Worm (Caenorhabditis elegans) whole organism, L4 larva: ENCODE results near the gene F44E2.4.

Experiments used
- F44E2.7 ChIP-seq: fragments of 200-800 bp; sonication (Bioruptor generic); IDR thresholded peaks from 2 replicates; pipeline ENCODE4 v2.1.2; 2022; ENCODE audit warnings: missing genetic modification characterization, missing compliant biosample characterization
- F49E8.2 ChIP-seq: sonication (generic microtip); optimal IDR thresholded peaks from 2 replicates; lab custom pipeline; 2016; ENCODE audit warnings: missing compliant biosample characterization, mild to moderate bottlenecking, missing genetic modification characterization, borderline replicate concordance
- Y105C5A.15 ChIP-seq: fragments of 200-800 bp; sonication (Bioruptor generic); IDR thresholded peaks from 2 replicates; pipeline ENCODE4 v1.3.6; 2022; ENCODE audit warnings: missing genetic modification characterization, missing compliant biosample characterization
- ZK546.5 ChIP-seq, 2 experiments: sonication (generic microtip); optimal IDR thresholded peaks; 2 replicates each; lab custom pipeline; 2017; ENCODE audit warnings: missing biosample characterization in 2 of 2, missing genetic modification characterization in 2 of 2
- aha-1 ChIP-seq: fragments of 150-350 bp; peaks from one replicate; lab custom pipeline; 2014; ENCODE audit warnings: missing biosample characterization, missing genetic modification characterization
- ama-1 ChIP-seq: fragments of 150-350 bp; optimal IDR thresholded peaks from 2 replicates; lab custom pipeline; 2014; ENCODE audit warnings: inconsistent platforms, mixed read lengths
- ceh-20 ChIP-seq: fragments of 200-800 bp; sonication (Bioruptor generic); IDR thresholded peaks from 2 replicates; pipeline ENCODE4 v1.3.6; 2022; ENCODE audit warnings: missing genetic modification reagents, missing genetic modification characterization, missing compliant biosample characterization
- ceh-62 ChIP-seq: sonication (generic microtip); optimal IDR thresholded peaks from 2 replicates; lab custom pipeline; 2017; ENCODE audit warnings: missing biosample characterization, missing genetic modification characterization
- ceh-82 ChIP-seq: sonication (generic microtip); optimal IDR thresholded peaks from 2 replicates; lab custom pipeline; 2017; ENCODE audit warnings: missing biosample characterization, missing genetic modification characterization
- daf-16 ChIP-seq, 3 experiments: sonication (generic microtip); optimal IDR thresholded peaks; 2 replicates each; lab custom pipeline; 2016 to 2017; ENCODE audit warnings: missing genetic modification characterization in 3 of 3, missing genetic modification reagents in 3 of 3, mild to moderate bottlenecking in 2 of 3, missing compliant biosample characterization in 2 of 3, missing biosample characterization in 1 of 3, moderate library complexity in 1 of 3
- dmd-6 ChIP-seq: fragments of 200-800 bp; sonication (Bioruptor generic); IDR thresholded peaks from 2 replicates; pipeline ENCODE4 v1.3.6; 2022; ENCODE audit warnings: missing genetic modification reagents, missing genetic modification characterization, missing compliant biosample characterization
- dmd-9 ChIP-seq: fragments of 200-800 bp; sonication (Bioruptor generic); IDR thresholded peaks from 2 replicates; pipeline ENCODE4 v1.3.6; 2022; ENCODE audit warnings: missing genetic modification reagents, missing genetic modification characterization, missing compliant biosample characterization
- dve-1 ChIP-seq: sonication (generic microtip); optimal IDR thresholded peaks from 2 replicates; lab custom pipeline; 2017; ENCODE audit warnings: antibody characterized with exemption, mild to moderate bottlenecking, missing genetic modification characterization, missing compliant biosample characterization; ENCODE audit not compliant: insufficient read depth
- egl-27 ChIP-seq: sonication (generic microtip); optimal IDR thresholded peaks from 3 replicates; lab custom pipeline; 2017; ENCODE audit warnings: missing biosample characterization, missing genetic modification reagents, missing genetic modification characterization
- fkh-10 ChIP-seq: fragments of 150-350 bp; optimal IDR thresholded peaks from 2 replicates; lab custom pipeline; 2014; ENCODE audit warnings: missing biosample characterization, missing genetic modification reagents, missing genetic modification characterization
- hlh-30 ChIP-seq: sonication (generic microtip); optimal IDR thresholded peaks from 2 replicates; lab custom pipeline; 2017; ENCODE audit warnings: antibody characterized with exemption, mild to moderate bottlenecking, missing genetic modification characterization, missing compliant biosample characterization; ENCODE audit not compliant: insufficient read depth
- jun-1 ChIP-seq: fragments of 150-350 bp; optimal IDR thresholded peaks from 2 replicates; lab custom pipeline; 2014; ENCODE audit warnings: missing biosample characterization, missing genetic modification reagents, missing genetic modification characterization
- lim-7 ChIP-seq: fragments of 200-800 bp; sonication (Bioruptor generic); IDR thresholded peaks from 2 replicates; pipeline ENCODE4 v1.3.6; 2022; ENCODE audit warnings: missing genetic modification characterization, missing compliant biosample characterization
- lin-13 ChIP-seq: fragments of 150-350 bp; optimal IDR thresholded peaks from 2 replicates; lab custom pipeline; 2014; ENCODE audit warnings: missing biosample characterization, missing genetic modification reagents, missing genetic modification characterization
- lin-29 ChIP-seq: fragments of 200-800 bp; sonication (Bioruptor generic); IDR thresholded peaks from 2 replicates; pipeline ENCODE4 v1.3.6; 2022; ENCODE audit warnings: missing genetic modification reagents, missing genetic modification characterization, missing compliant biosample characterization
- madf-9 ChIP-seq: fragments of 200-800 bp; sonication (Bioruptor generic); conservative IDR thresholded peaks from 2 replicates; pipeline ENCODE4 v1.3.6; 2022; ENCODE audit warnings: missing genetic modification reagents, missing genetic modification characterization, missing compliant biosample characterization
- mes-2 ChIP-seq: sonication (generic microtip); optimal IDR thresholded peaks from 2 replicates; lab custom pipeline; 2016; ENCODE audit warnings: missing genotype, mild to moderate bottlenecking, missing genetic modification characterization, missing compliant biosample characterization; ENCODE audit not compliant: poor library complexity, severe bottlenecking
- mxl-2 ChIP-seq: fragments of 200-800 bp; sonication (Bioruptor generic); conservative IDR thresholded peaks from 2 replicates; pipeline ENCODE4 v1.3.6; 2022; ENCODE audit warnings: missing genetic modification reagents, missing genetic modification characterization, missing compliant biosample characterization
- nhr-102 ChIP-seq: sonication (generic microtip); optimal IDR thresholded peaks from 2 replicates; lab custom pipeline; 2016; ENCODE audit warnings: mild to moderate bottlenecking, missing genetic modification characterization, moderate library complexity, missing compliant biosample characterization
- nhr-111 ChIP-seq: fragments of 200-800 bp; sonication (Bioruptor generic); optimal IDR thresholded peaks from 2 replicates; lab custom pipeline; 2018; ENCODE audit warnings: mild to moderate bottlenecking, missing genetic modification characterization, missing compliant biosample characterization
- nhr-25 ChIP-seq: sonication (generic microtip); optimal IDR thresholded peaks from 2 replicates; lab custom pipeline; 2017; ENCODE audit warnings: missing genetic modification characterization, mild to moderate bottlenecking, missing compliant biosample characterization, antibody characterized with exemption, moderate library complexity, borderline replicate concordance; ENCODE audit not compliant: insufficient read depth
- nhr-28 ChIP-seq: fragments of 150-350 bp; optimal IDR thresholded peaks from 2 replicates; lab custom pipeline; 2014; ENCODE audit warnings: missing biosample characterization, missing genetic modification characterization
- nhr-41 ChIP-seq: fragments of 200-800 bp; sonication (Bioruptor generic); IDR thresholded peaks from 2 replicates; pipeline ENCODE4 v1.3.6; 2022; ENCODE audit warnings: missing genetic modification reagents, missing genetic modification characterization, missing compliant biosample characterization
- nhr-6 ChIP-seq: fragments of 150-350 bp; optimal IDR thresholded peaks from 2 replicates; lab custom pipeline; 2014; ENCODE audit warnings: missing biosample characterization, missing genetic modification characterization
- rbr-2 ChIP-seq: sonication (generic microtip); optimal IDR thresholded peaks from 2 replicates; lab custom pipeline; 2016; ENCODE audit warnings: missing genotype, missing genetic modification characterization, missing compliant biosample characterization
- set-16 ChIP-seq: fragments of 200-800 bp; sonication (Bioruptor generic); IDR thresholded peaks from 2 replicates; pipeline ENCODE4 v1.3.6; 2022; ENCODE audit warnings: missing genetic modification reagents, missing genetic modification characterization, missing compliant biosample characterization
- snpc-4 ChIP-seq: fragments of 150-350 bp; optimal IDR thresholded peaks from 2 replicates; lab custom pipeline; 2014; ENCODE audit warnings: missing biosample characterization, missing genetic modification characterization
- spr-3 ChIP-seq: fragments of 200-800 bp; sonication (Bioruptor generic); optimal IDR thresholded peaks from 2 replicates; lab custom pipeline; 2018; ENCODE audit warnings: mild to moderate bottlenecking, missing genetic modification characterization, missing compliant biosample characterization
- tag-97 ChIP-seq: fragments of 200-800 bp; sonication (Bioruptor generic); IDR thresholded peaks from 2 replicates; pipeline ENCODE4 v1.3.6; 2022; ENCODE audit warnings: missing genetic modification characterization, missing compliant biosample characterization
- tra-1 ChIP-seq: fragments of 200-800 bp; sonication (Bioruptor generic); IDR thresholded peaks from 2 replicates; pipeline ENCODE4 v1.3.6; 2022; ENCODE audit warnings: missing genetic modification reagents, missing genetic modification characterization, missing compliant biosample characterization
- unc-39 ChIP-seq: sonication (generic microtip); optimal IDR thresholded peaks from 2 replicates; lab custom pipeline; 2017; ENCODE audit warnings: missing biosample characterization, missing genetic modification characterization
- unc-62 ChIP-seq, 3 experiments: fragments of 150-350 bp in 1 of 3; sonication (generic microtip); optimal IDR thresholded peaks in 2 of 3; peaks in 1 of 3; 1 replicate in 1 of 3; 2 replicates in 2 of 3; lab custom pipeline; 2014 to 2017; ENCODE audit warnings: missing biosample characterization in 3 of 3, missing genetic modification characterization in 3 of 3, missing genetic modification reagents in 3 of 3, missing genotype in 1 of 3
- ztf-11 ChIP-seq: fragments of 150-350 bp; optimal IDR thresholded peaks from 2 replicates; lab custom pipeline; 2014; ENCODE audit warnings: missing biosample characterization, missing genetic modification characterization

The F44E2.4 gene

DNA sequence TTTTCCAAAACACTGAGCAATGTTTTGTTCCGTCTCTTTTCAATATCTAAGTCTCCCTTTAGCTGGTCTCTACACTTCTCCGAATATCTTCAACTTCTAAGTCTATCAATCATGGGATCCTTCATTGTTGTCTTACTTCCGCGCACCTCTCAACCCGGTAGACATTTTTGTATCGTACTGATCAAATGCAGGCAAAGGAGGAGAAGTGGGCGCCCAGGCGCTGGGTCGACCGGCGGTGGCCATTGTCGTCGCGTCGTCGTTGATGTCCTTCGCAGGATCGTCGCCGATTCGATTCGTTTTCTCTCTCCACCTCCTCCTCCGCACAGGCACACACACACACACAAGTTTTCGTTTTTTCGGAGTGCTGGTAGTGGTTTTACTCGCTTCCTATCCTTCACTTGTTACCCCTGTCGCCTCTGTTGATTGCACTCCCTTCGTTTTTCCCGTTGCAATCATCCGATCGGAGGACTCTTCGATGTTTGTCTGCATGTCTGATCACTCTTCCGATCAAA, 36.8 kb downstream of the F44E2.4 start:
- no peak for TF ChIP-seq ztf-11 (tag; lab: Kevin White, UChicago)
- peak; percentile 94 for TF ChIP-seq aha-1
- peak; percentile 78; the same call in 1 of the 2 replicates for TF ChIP-seq set-16 (GFP tag; lab: Robert Waterston, UW)
- TF ChIP-seq tra-1: no peak
- peak in 1 of 2 experiments; percentile 40 for TF ChIP-seq unc-62 (GFP tag; optimal IDR thresholded peaks at IDR 0.05 in 1 of 2; lab: Kevin White, UChicago)
- TF ChIP-seq unc-62 (tag; optimal IDR thresholded peaks at IDR 0.05; lab: Kevin White, UChicago): no peak
- TF ChIP-seq nhr-41 (GFP tag; lab: Robert Waterston, UW): no peak
- TF ChIP-seq mxl-2 (GFP tag; lab: Robert Waterston, UW): 0 out of 2 replicates have a peak, but pooled peaks have one; percentile 39

DNA sequence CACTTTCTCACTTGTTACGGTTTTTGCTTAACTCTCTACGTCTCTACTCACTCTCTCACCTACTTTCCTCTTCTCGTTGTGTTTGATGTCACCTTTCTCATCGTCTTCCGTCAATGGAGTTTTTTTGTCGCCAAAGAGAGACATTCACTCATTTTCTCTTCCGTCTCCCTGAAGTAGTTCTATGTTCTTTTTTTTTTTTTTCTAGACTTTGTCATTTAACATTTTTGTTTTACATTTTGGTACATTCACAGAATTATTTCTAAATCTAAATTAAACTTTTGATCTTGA, 37.5 kb downstream of the F44E2.4 start:
- no peak for TF ChIP-seq egl-27 (tag; lab: Kevin White, UChicago)
- peak; percentile 56 for TF ChIP-seq nhr-28 (tag; lab: Kevin White, UChicago)
- no peak for TF ChIP-seq ama-1
- no peak for TF ChIP-seq ceh-20 (GFP tag; lab: Robert Waterston, UW)
- no peak for TF ChIP-seq unc-39
- TF ChIP-seq madf-9: no peak
- peak; percentile 18 for TF ChIP-seq mes-2 (tag; lab: Kevin White, UChicago)
- no peak for TF ChIP-seq spr-3 (GFP tag; lab: Kevin White, UChicago)
- TF ChIP-seq hlh-30 (tag; lab: Kevin White, UChicago): no peak
- TF ChIP-seq snpc-4: no peak
- TF ChIP-seq nhr-102: no peak
- no peak for TF ChIP-seq F44E2.7 (GFP tag; lab: Robert Waterston, UW)
- no peak for TF ChIP-seq nhr-111
- no peak for TF ChIP-seq fkh-10
- TF ChIP-seq ceh-62 (tag; lab: Kevin White, UChicago): no peak
- no peak for TF ChIP-seq Y105C5A.15 (GFP tag; lab: Robert Waterston, UW)
- TF ChIP-seq daf-16 (GFP tag; optimal IDR thresholded peaks at IDR 0.05; lab: Kevin White, UChicago): no peak
- no peak for TF ChIP-seq daf-16 (tag; optimal IDR thresholded peaks at IDR 0.05; lab: Kevin White, UChicago)
- TF ChIP-seq nhr-25 (tag; lab: Kevin White, UChicago): peak; percentile 17
- no peak for TF ChIP-seq lin-29 (GFP tag; lab: Robert Waterston, UW)
- TF ChIP-seq lim-7 (GFP tag; lab: Robert Waterston, UW): no peak
- no peak for TF ChIP-seq lin-13 (GFP tag; lab: Kevin White, UChicago)
- no peak for TF ChIP-seq rbr-2 (tag; lab: Kevin White, UChicago)
- no peak for TF ChIP-seq dve-1 (tag; lab: Kevin White, UChicago)
- no peak for TF ChIP-seq dmd-9
- TF ChIP-seq tag-97 (GFP tag; lab: Robert Waterston, UW): no peak
- TF ChIP-seq F49E8.2 (tag; lab: Kevin White, UChicago): no peak
- TF ChIP-seq dmd-6 (GFP tag; lab: Robert Waterston, UW): 0 out of 2 replicates have a peak, but pooled peaks have one; percentile 7
- no peak for TF ChIP-seq ceh-82
- peak; percentile 37 for TF ChIP-seq nhr-6 (tag; lab: Kevin White, UChicago)
- TF ChIP-seq ZK546.5 (tag; optimal IDR thresholded peaks at IDR 0.05; lab: Kevin White, UChicago): no peak
- TF ChIP-seq jun-1 (tag; lab: Kevin White, UChicago): no peak
- TF ChIP-seq, all 104 proteins: peak for 5
